Worm (Caenorhabditis elegans) whole organism, L1 larva: ENCODE data around the gene inx-7.

Experiments used
- C04F5.9 ChIP-seq: sonication (generic microtip); optimal IDR thresholded peaks from 2 replicates; lab custom pipeline; 2016; ENCODE audit warnings: missing genetic modification characterization, missing compliant biosample characterization
- C16A3.4 ChIP-seq: fragments of 150-350 bp; optimal IDR thresholded peaks from 2 replicates; lab custom pipeline; 2014; ENCODE audit warnings: missing biosample characterization, missing genetic modification characterization
- C34B4.2 ChIP-seq: sonication (generic microtip); optimal IDR thresholded peaks from 2 replicates; lab custom pipeline; 2017; ENCODE audit warnings: mild to moderate bottlenecking, missing genetic modification characterization, missing compliant biosample characterization
- aha-1 ChIP-seq: fragments of 150-350 bp; optimal IDR thresholded peaks from 2 replicates; lab custom pipeline; 2014; ENCODE audit warnings: missing biosample characterization, missing genetic modification characterization
- alr-1 ChIP-seq: fragments of 200-800 bp; sonication (Bioruptor generic); optimal IDR thresholded peaks from 2 replicates; lab custom pipeline; 2018; ENCODE audit warnings: borderline replicate concordance, mild to moderate bottlenecking, missing genetic modification characterization, missing compliant biosample characterization
- aly-2 ChIP-seq: fragments of 150-350 bp; optimal IDR thresholded peaks from 2 replicates; lab custom pipeline; 2014; ENCODE audit warnings: missing biosample characterization, missing genetic modification characterization
- ceh-82 ChIP-seq, 3 experiments: fragments of 150-350 bp in 1 of 3; sonication (generic microtip) in 2 of 3; optimal IDR thresholded peaks; 2 replicates each; lab custom pipeline; 2014 to 2017; ENCODE audit warnings: missing biosample characterization in 3 of 3, missing genetic modification characterization in 3 of 3
- dpl-1 ChIP-seq, 3 experiments: fragments of 150-350 bp in 2 of 3; sonication (generic microtip) in 1 of 3; optimal IDR thresholded peaks; 2 replicates each; lab custom pipeline; 2014 to 2017; ENCODE audit warnings: missing biosample characterization in 3 of 3, missing genetic modification characterization in 3 of 3, missing genetic modification reagents in 3 of 3
- efl-1 ChIP-seq, 4 experiments: fragments of 150-350 bp; optimal IDR thresholded peaks in 3 of 4; peaks in 1 of 4; 1 replicate in 1 of 4; 2 replicates in 3 of 4; lab custom pipeline; 2014; ENCODE audit warnings: missing biosample characterization in 2 of 4, missing genetic modification characterization in 2 of 4, missing genetic modification reagents in 2 of 4
- egl-13 ChIP-seq: sonication (generic microtip); optimal IDR thresholded peaks from 2 replicates; lab custom pipeline; 2016; ENCODE audit warnings: missing genotype, missing genetic modification reagents, missing genetic modification characterization, missing compliant biosample characterization
- egl-27 ChIP-seq, 2 experiments: fragments of 150-350 bp in 1 of 2; sonication (generic microtip); optimal IDR thresholded peaks; 3 replicates each; lab custom pipeline; 2017 to 2018; ENCODE audit warnings: missing biosample characterization in 2 of 2, missing genetic modification characterization in 2 of 2, missing genetic modification reagents in 2 of 2
- elt-3 ChIP-seq, 6 experiments: fragments of 150-350 bp in 1 of 6; sonication (generic microtip); optimal IDR thresholded peaks; 2 replicates each; lab custom pipeline; 2017 to 2018; ENCODE audit warnings: missing biosample characterization in 6 of 6, missing genetic modification characterization in 6 of 6, inconsistent platforms in 1 of 6
- ets-5 ChIP-seq: fragments of 200-800 bp; sonication (Bioruptor generic); IDR thresholded peaks from 2 replicates; pipeline ENCODE4 v1.3.6; 2022; ENCODE audit warnings: missing genetic modification characterization, missing compliant biosample characterization
- fos-1 ChIP-seq: fragments of 150-350 bp; optimal IDR thresholded peaks from 2 replicates; lab custom pipeline; 2014; ENCODE audit warnings: missing biosample characterization, missing genetic modification characterization
- hlh-4 ChIP-seq: sonication (generic microtip); optimal IDR thresholded peaks from 2 replicates; lab custom pipeline; 2016; ENCODE audit warnings: mild to moderate bottlenecking, missing genetic modification characterization, missing compliant biosample characterization
- hpl-2 ChIP-seq: fragments of 150-350 bp; optimal IDR thresholded peaks from 2 replicates; lab custom pipeline; 2014; ENCODE audit warnings: missing biosample characterization, missing genetic modification reagents, missing genetic modification characterization
- irx-1 ChIP-seq: sonication (generic microtip); optimal IDR thresholded peaks from 2 replicates; lab custom pipeline; 2016; ENCODE audit warnings: missing genetic modification characterization, missing compliant biosample characterization
- isw-1 ChIP-seq: fragments of 200-800 bp; sonication (Bioruptor generic); IDR thresholded peaks from 2 replicates; pipeline ENCODE4 v1.3.6; 2022; ENCODE audit warnings: missing genetic modification characterization, missing compliant biosample characterization
- lin-13 ChIP-seq: fragments of 150-350 bp; optimal IDR thresholded peaks from 2 replicates; lab custom pipeline; 2014; ENCODE audit warnings: missing biosample characterization, missing genetic modification reagents, missing genetic modification characterization
- lin-14 ChIP-seq: fragments of 200-800 bp; sonication (Bioruptor generic); optimal IDR thresholded peaks from 2 replicates; lab custom pipeline; 2018; ENCODE audit warnings: mild to moderate bottlenecking, missing genetic modification characterization, moderate library complexity, missing compliant biosample characterization
- lin-15B ChIP-seq: fragments of 150-350 bp; sonication (generic microtip); optimal IDR thresholded peaks from 3 replicates; lab custom pipeline; 2014; ENCODE audit warnings: missing biosample characterization, missing genetic modification characterization
- lin-35 ChIP-seq, 2 experiments: fragments of 150-350 bp; optimal IDR thresholded peaks; 2 replicates each; lab custom pipeline; 2014; ENCODE audit warnings: missing biosample characterization in 2 of 2, missing genetic modification characterization in 2 of 2, missing genetic modification reagents in 2 of 2
- lin-39 ChIP-seq: fragments of 150-350 bp; optimal IDR thresholded peaks from 2 replicates; lab custom pipeline; 2014; ENCODE audit warnings: missing biosample characterization, missing genetic modification reagents, missing genetic modification characterization
- lir-3 ChIP-seq: sonication (generic microtip); optimal IDR thresholded peaks from 2 replicates; lab custom pipeline; 2016; ENCODE audit warnings: mild to moderate bottlenecking, missing genetic modification characterization, moderate library complexity, missing compliant biosample characterization; ENCODE audit not compliant: poor library complexity
- nhr-11 ChIP-seq: fragments of 150-350 bp; optimal IDR thresholded peaks from 2 replicates; lab custom pipeline; 2014; ENCODE audit warnings: missing biosample characterization, missing genetic modification characterization
- nhr-12 ChIP-seq: sonication (generic microtip); optimal IDR thresholded peaks from 2 replicates; lab custom pipeline; 2017; ENCODE audit warnings: missing biosample characterization, missing genetic modification characterization
- nhr-19 ChIP-seq: fragments of 200-800 bp; sonication (Bioruptor generic); conservative IDR thresholded peaks from 2 replicates; pipeline ENCODE4 v1.3.6; 2022; ENCODE audit warnings: missing genetic modification characterization, missing compliant biosample characterization
- nhr-20 ChIP-seq: sonication (generic microtip); optimal IDR thresholded peaks from 2 replicates; lab custom pipeline; 2016; ENCODE audit warnings: mild to moderate bottlenecking, missing genetic modification characterization, missing compliant biosample characterization
- nhr-237 ChIP-seq: fragments of 150-350 bp; optimal IDR thresholded peaks from 2 replicates; lab custom pipeline; 2014; ENCODE audit warnings: missing biosample characterization, missing genetic modification characterization
- nhr-28 ChIP-seq: fragments of 150-350 bp; optimal IDR thresholded peaks from 2 replicates; lab custom pipeline; 2014; ENCODE audit warnings: missing biosample characterization, missing genetic modification characterization
- nhr-71 ChIP-seq: sonication (generic microtip); optimal IDR thresholded peaks from 2 replicates; lab custom pipeline; 2016; ENCODE audit warnings: mild to moderate bottlenecking, missing genetic modification characterization, moderate library complexity, missing compliant biosample characterization
- nhr-76 ChIP-seq: sonication (generic microtip); optimal IDR thresholded peaks from 2 replicates; lab custom pipeline; 2017; ENCODE audit warnings: missing biosample characterization, missing genetic modification characterization
- nhr-77 ChIP-seq: fragments of 150-350 bp; optimal IDR thresholded peaks from 2 replicates; lab custom pipeline; 2014; ENCODE audit warnings: missing biosample characterization, missing genetic modification characterization
- nhr-90 ChIP-seq: sonication (generic microtip); optimal IDR thresholded peaks from 2 replicates; lab custom pipeline; 2016; ENCODE audit warnings: mild to moderate bottlenecking, missing genetic modification characterization, missing compliant biosample characterization; ENCODE audit not compliant: poor library complexity
- pax-3 ChIP-seq: fragments of 200-800 bp; sonication (Bioruptor generic); optimal IDR thresholded peaks from 2 replicates; lab custom pipeline; 2018; ENCODE audit warnings: mild to moderate bottlenecking, missing genetic modification characterization, moderate library complexity, missing compliant biosample characterization
- pqm-1 ChIP-seq: sonication (generic microtip); optimal IDR thresholded peaks from 3 replicates; lab custom pipeline; 2017; ENCODE audit warnings: missing biosample characterization, missing genetic modification characterization
- skn-1 ChIP-seq: fragments of 150-350 bp; optimal IDR thresholded peaks from 2 replicates; lab custom pipeline; 2014; ENCODE audit warnings: missing biosample characterization, missing genetic modification characterization
- snpc-4 ChIP-seq: fragments of 150-350 bp; optimal IDR thresholded peaks from 2 replicates; lab custom pipeline; 2014; ENCODE audit warnings: missing biosample characterization, missing genetic modification characterization
- sptf-1 ChIP-seq: fragments of 150-350 bp; optimal IDR thresholded peaks from 2 replicates; lab custom pipeline; 2014; ENCODE audit warnings: missing biosample characterization, missing genetic modification characterization
- sup-37 ChIP-seq: fragments of 200-800 bp; sonication (Bioruptor generic); optimal IDR thresholded peaks from 2 replicates; lab custom pipeline; 2018; ENCODE audit warnings: mild to moderate bottlenecking, missing genetic modification characterization, missing compliant biosample characterization
- swsn-7 ChIP-seq: sonication (generic microtip); optimal IDR thresholded peaks from 2 replicates; lab custom pipeline; 2016; ENCODE audit warnings: missing genetic modification characterization, missing compliant biosample characterization
- unc-130 ChIP-seq: fragments of 150-350 bp; optimal IDR thresholded peaks from 2 replicates; lab custom pipeline; 2017; ENCODE audit warnings: missing biosample characterization, missing genetic modification characterization, inconsistent platforms
- unc-62 ChIP-seq: fragments of 150-350 bp; optimal IDR thresholded peaks from 2 replicates; lab custom pipeline; 2014; ENCODE audit warnings: missing biosample characterization, missing genetic modification reagents, missing genetic modification characterization
- unc-86 ChIP-seq: sonication (generic microtip); optimal IDR thresholded peaks from 2 replicates; lab custom pipeline; 2016; ENCODE audit warnings: missing genetic modification characterization, missing compliant biosample characterization
- zag-1 ChIP-seq: fragments of 150-350 bp; optimal IDR thresholded peaks from 2 replicates; lab custom pipeline; 2014; ENCODE audit warnings: missing biosample characterization, missing genetic modification characterization
- zip-4 ChIP-seq: fragments of 200-800 bp; sonication (Bioruptor generic); optimal IDR thresholded peaks from 2 replicates; lab custom pipeline; 2018; ENCODE audit warnings: mild to moderate bottlenecking, missing genetic modification characterization, moderate library complexity, missing compliant biosample characterization
- ztf-11 ChIP-seq, 2 experiments: sonication (generic microtip); optimal IDR thresholded peaks; 2 replicates each; lab custom pipeline; 2016 to 2017; ENCODE audit warnings: missing genetic modification characterization in 2 of 2, missing biosample characterization in 1 of 2, missing compliant biosample characterization in 1 of 2
- ztf-4 ChIP-seq: fragments of 150-350 bp; optimal IDR thresholded peaks from 2 replicates; lab custom pipeline; 2014; ENCODE audit warnings: missing biosample characterization, missing genetic modification characterization

inx-7 gene

ce11 chrIV:5959951-5960350 is 13.5 kb upstream of the inx-7 start (continued):
- no peak for TF ChIP-seq lin-13 (GFP tag; lab: Kevin White, UChicago)
- no peak for TF ChIP-seq C34B4.2
- peak in 1 of 2 experiments; percentile 14 for TF ChIP-seq lin-35 (GFP tag; optimal IDR thresholded peaks at IDR 0.05; lab: Kevin White, UChicago)
- TF ChIP-seq nhr-237 (tag; lab: Kevin White, UChicago) = no peak
- TF ChIP-seq dpl-1 (GFP tag; optimal IDR thresholded peaks at IDR 0.05; lab: Kevin White, UChicago) = no peak
- TF ChIP-seq lir-3 = no peak
- no peak for TF ChIP-seq egl-27 (tag; optimal IDR thresholded peaks at IDR 0.05; lab: Kevin White, UChicago)
- no peak for TF ChIP-seq nhr-12 (tag; lab: Kevin White, UChicago)
- TF ChIP-seq snpc-4 (tag; lab: Kevin White, UChicago) = no peak
- no peak for TF ChIP-seq skn-1 (tag; lab: Kevin White, UChicago)
- peak; percentile 28 for TF ChIP-seq nhr-71 (tag; lab: Kevin White, UChicago)
- TF ChIP-seq hpl-2 (GFP tag; lab: Kevin White, UChicago) = no peak
- no peak for TF ChIP-seq ztf-11 (tag; optimal IDR thresholded peaks at IDR 0.05; lab: Kevin White, UChicago)
- TF ChIP-seq hlh-4 = no peak
- TF ChIP-seq aha-1 = no peak
- TF ChIP-seq elt-3 (tag; optimal IDR thresholded peaks at IDR 0.05; lab: Kevin White, UChicago) = no peak
- no peak for TF ChIP-seq nhr-90
- TF ChIP-seq nhr-19 (GFP tag; lab: Robert Waterston, UW) = no peak
- no peak for TF ChIP-seq fos-1 (tag; lab: Kevin White, UChicago)
- TF ChIP-seq nhr-20 = no peak
- no peak for TF ChIP-seq pax-3 (tag; lab: Kevin White, UChicago)
- no peak for TF ChIP-seq alr-1 (tag; lab: Kevin White, UChicago)
- no peak for TF ChIP-seq ztf-4 (tag; lab: Kevin White, UChicago)
- no peak for TF ChIP-seq nhr-28 (tag; lab: Kevin White, UChicago)

DNA sequence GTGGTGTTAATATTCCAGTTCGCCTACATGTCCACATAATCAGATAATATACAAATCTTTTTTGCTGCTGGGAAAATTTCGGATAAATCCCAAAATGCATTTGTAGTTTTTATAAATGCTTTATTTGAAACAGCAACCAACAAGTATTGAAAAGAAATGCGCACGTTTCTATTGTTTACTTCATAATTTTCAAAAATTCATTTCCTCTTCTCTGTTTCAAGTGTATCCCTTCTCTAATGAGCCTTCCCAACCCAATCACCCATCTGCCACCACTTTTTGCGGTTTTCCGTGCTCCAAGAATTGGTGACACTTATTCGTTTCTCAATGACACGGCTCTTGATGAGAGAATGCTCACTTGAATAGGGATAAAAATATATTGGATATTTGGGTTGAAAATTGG is 8.3 kb upstream of the inx-7 start:
- no peak for TF ChIP-seq aly-2 (tag; lab: Kevin White, UChicago)
- no peak for TF ChIP-seq nhr-71 (tag; lab: Kevin White, UChicago)
- TF ChIP-seq sup-37 = no peak
- TF ChIP-seq zip-4 = no peak
- TF ChIP-seq C16A3.4 = no peak
- TF ChIP-seq nhr-76 (tag; lab: Kevin White, UChicago) = no peak
- TF ChIP-seq unc-62 (GFP tag; lab: Kevin White, UChicago) = no peak
- no peak for TF ChIP-seq egl-27 (tag; optimal IDR thresholded peaks at IDR 0.05; lab: Kevin White, UChicago)
- TF ChIP-seq unc-130 (tag; lab: Kevin White, UChicago) = no peak
- no peak for TF ChIP-seq nhr-77 (tag; lab: Kevin White, UChicago)
- no peak for TF ChIP-seq isw-1 (GFP tag; lab: Robert Waterston, UW)
- no peak for TF ChIP-seq nhr-11 (tag; lab: Kevin White, UChicago)
- no peak for TF ChIP-seq nhr-237 (tag; lab: Kevin White, UChicago)
- no peak for TF ChIP-seq ets-5
- TF ChIP-seq ceh-82 (tag; optimal IDR thresholded peaks at IDR 0.05; lab: Kevin White, UChicago) = no peak
- TF ChIP-seq dpl-1 (GFP tag; optimal IDR thresholded peaks at IDR 0.05; lab: Kevin White, UChicago) = no peak
- TF ChIP-seq nhr-12 (tag; lab: Kevin White, UChicago) = no peak
- TF ChIP-seq, all 84 proteins: peak for 0

DNA sequence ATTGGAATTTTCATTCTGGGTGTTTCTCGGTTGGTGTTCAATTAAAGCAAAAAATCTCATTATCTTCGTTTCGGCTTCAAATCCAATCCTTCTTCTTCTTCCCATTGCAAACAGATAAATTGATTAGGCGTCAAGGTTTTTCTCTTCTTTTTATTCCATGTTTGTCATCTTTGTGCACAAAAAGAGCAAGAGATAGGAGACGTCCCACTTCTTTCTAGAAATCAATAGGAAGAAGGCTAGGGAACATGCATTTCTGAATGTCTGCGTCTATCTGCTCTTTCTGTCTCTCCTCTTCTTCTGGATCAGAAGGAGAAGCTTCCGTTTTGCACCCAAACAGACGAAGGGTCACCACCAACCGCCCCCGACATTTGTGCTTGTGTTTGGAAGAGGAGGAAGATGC is 6.5 kb upstream of the inx-7 start:
- TF ChIP-seq pqm-1 (no peak), unc-86 (tag; lab: Kevin White, UChicago) (peak; percentile 37), nhr-237 (tag; lab: Kevin White, UChicago) (no peak), pax-3 (tag; lab: Kevin White, UChicago) (no peak), sptf-1 (tag; lab: Kevin White, UChicago) (no peak), lin-39 (tag; lab: Kevin White, UChicago) (no peak), dpl-1 (GFP tag; optimal IDR thresholded peaks at IDR 0.05; lab: Kevin White, UChicago) (peak in 1 of 3 experiments; percentile 11), egl-27 (tag; optimal IDR thresholded peaks at IDR 0.05; lab: Kevin White, UChicago) (no peak), swsn-7 (peak; percentile 49), C04F5.9 (no peak), nhr-19 (GFP tag; lab: Robert Waterston, UW) (no peak), lin-15B (no peak), alr-1 (tag; lab: Kevin White, UChicago) (no peak), irx-1 (tag; lab: Kevin White, UChicago) (peak; percentile 43), nhr-12 (tag; lab: Kevin White, UChicago) (no peak), lin-14 (GFP tag; lab: Kevin White, UChicago) (peak; percentile 94), efl-1 (optimal IDR thresholded peaks at IDR 0.05; lab: Kevin White, UChicago) (peak; percentile 9 to 18), efl-1 (GFP tag; optimal IDR thresholded peaks at IDR 0.05 in 1 of 2; lab: Kevin White, UChicago) (no peak), zag-1 (tag; lab: Kevin White, UChicago) (peak; percentile 64), hlh-4 (no peak), egl-13 (tag; lab: Kevin White, UChicago) (peak; percentile 28), aly-2 (tag; lab: Kevin White, UChicago) (peak; percentile 15), ceh-82 (tag; optimal IDR thresholded peaks at IDR 0.05; lab: Kevin White, UChicago) (peak; percentile 29 to 72 (median 52))
